Fruit fly (Drosophila melanogaster) whole organism, embryonic: Measurements from ENCODE around the gene CG12814.

Experiments
- Atf-2 ChIP-seq: fragments of 200-800 bp; sonication (Bioruptor generic); optimal IDR thresholded peaks from 2 replicates; lab custom pipeline; 2016; ENCODE audit warnings: missing biosample characterization, missing genetic modification characterization
- BEAF-32 ChIP-seq: fragments of 200-800 bp; sonication (Bioruptor generic); optimal IDR thresholded peaks from 3 replicates; lab custom pipeline; 2017; ENCODE audit warnings: missing biosample characterization, missing genetic modification characterization, mild to moderate bottlenecking, moderate library complexity, missing genetic modification reagents
- C15 ChIP-seq: fragments of 200-800 bp; sonication (Bioruptor generic); IDR thresholded peaks from 3 replicates; pipeline ENCODE4 v1.3.6; 2022; ENCODE audit warnings: missing biosample characterization, missing genetic modification characterization
- CG10274 ChIP-seq: fragments of 200-800 bp; sonication (Bioruptor generic); optimal IDR thresholded peaks from 3 replicates; lab custom pipeline; 2017; ENCODE audit warnings: missing biosample characterization, mild to moderate bottlenecking, missing genetic modification characterization
- CG11456 ChIP-seq: fragments of 200-800 bp; sonication (Bioruptor generic); IDR thresholded peaks from 3 replicates; pipeline ENCODE4 v1.3.6; 2022; ENCODE audit warnings: missing biosample characterization, missing genetic modification characterization
- CG11696 ChIP-seq: fragments of 200-800 bp; sonication (Bioruptor generic); IDR thresholded peaks from 2 replicates; pipeline ENCODE4 v1.3.6; 2022; ENCODE audit warnings: missing biosample characterization, missing genetic modification characterization
- CG12104 ChIP-seq: fragments of 200-800 bp; sonication (Bioruptor generic); optimal IDR thresholded peaks from 3 replicates; lab custom pipeline; 2016; ENCODE audit warnings: missing biosample characterization, missing genetic modification characterization
- CG13123 ChIP-seq: fragments of 200-800 bp; sonication (Bioruptor generic); optimal IDR thresholded peaks from 2 replicates; lab custom pipeline; 2016; ENCODE audit warnings: missing biosample characterization, missing genetic modification characterization
- CG14710 ChIP-seq: fragments of 200-800 bp; sonication (Bioruptor generic); optimal IDR thresholded peaks from 3 replicates; lab custom pipeline; 2019; ENCODE audit warnings: missing biosample characterization, mild to moderate bottlenecking, missing genetic modification characterization, moderate library complexity
- CG1602 ChIP-seq: fragments of 200-800 bp; sonication (Bioruptor generic); optimal IDR thresholded peaks from 3 replicates; lab custom pipeline; 2016; ENCODE audit warnings: missing biosample characterization, missing genetic modification characterization
- CG16815 ChIP-seq: fragments of 200-800 bp; sonication (Bioruptor generic); optimal IDR thresholded peaks from 3 replicates; lab custom pipeline; 2017; ENCODE audit warnings: missing biosample characterization, mild to moderate bottlenecking, missing genetic modification characterization
- CG17568 ChIP-seq: fragments of 200-800 bp; sonication (Bioruptor generic); optimal IDR thresholded peaks from 2 replicates; lab custom pipeline; 2018; ENCODE audit warnings: missing biosample characterization, mild to moderate bottlenecking, missing genetic modification characterization, moderate library complexity
- CG17612 ChIP-seq: fragments of 200-800 bp; sonication (Bioruptor generic); IDR thresholded peaks from 2 replicates; pipeline ENCODE4 v1.3.6; 2022; ENCODE audit warnings: missing biosample characterization, missing genetic modification characterization
- CG17802 ChIP-seq: fragments of 200-800 bp; sonication (Bioruptor generic); optimal IDR thresholded peaks from 2 replicates; lab custom pipeline; 2018; ENCODE audit warnings: missing biosample characterization, mild to moderate bottlenecking, missing genetic modification characterization, moderate library complexity
- CG2129 ChIP-seq: fragments of 200-800 bp; sonication (Bioruptor generic); IDR thresholded peaks from 2 replicates; pipeline ENCODE4 v1.3.6; 2022; ENCODE audit warnings: missing biosample characterization, missing genetic modification characterization; ENCODE audit not compliant: partially characterized antibody
- CG4707 ChIP-seq: fragments of 200-800 bp; sonication (Bioruptor generic); optimal IDR thresholded peaks from 2 replicates; lab custom pipeline; 2018; ENCODE audit warnings: missing biosample characterization, mild to moderate bottlenecking, missing genetic modification characterization, moderate library complexity
- CG4730 ChIP-seq: fragments of 200-800 bp; sonication (Bioruptor generic); IDR thresholded peaks from 2 replicates; pipeline ENCODE4 v1.3.6; 2022; ENCODE audit warnings: missing biosample characterization, missing genetic modification characterization
- CG4854 ChIP-seq: fragments of 200-800 bp; sonication (Bioruptor generic); optimal IDR thresholded peaks from 2 replicates; lab custom pipeline; 2016; ENCODE audit warnings: missing biosample characterization, missing genetic modification characterization, inconsistent platforms
- CG5180 ChIP-seq: fragments of 200-800 bp; sonication (Bioruptor generic); optimal IDR thresholded peaks from 3 replicates; lab custom pipeline; 2017; ENCODE audit warnings: missing biosample characterization, missing genetic modification characterization, mild to moderate bottlenecking, moderate library complexity, missing genetic modification reagents
- CG5245 ChIP-seq: fragments of 200-800 bp; sonication (Bioruptor generic); optimal IDR thresholded peaks from 3 replicates; lab custom pipeline; 2016; ENCODE audit warnings: missing biosample characterization, missing genetic modification characterization
- CG6254 ChIP-seq: fragments of 200-800 bp; sonication (Bioruptor generic); optimal IDR thresholded peaks from 3 replicates; lab custom pipeline; 2017; ENCODE audit warnings: mild to moderate bottlenecking, missing biosample characterization, missing genetic modification reagents, missing genetic modification characterization
- CG8281 ChIP-seq: fragments of 200-800 bp; sonication (Bioruptor generic); optimal IDR thresholded peaks from 2 replicates; lab custom pipeline; 2018; ENCODE audit warnings: missing biosample characterization, mild to moderate bottlenecking, missing genetic modification characterization, moderate library complexity
- D ChIP-seq, 2 experiments: fragments of 200-800 bp in 1 of 2; fragments of >200 bp in 1 of 2; sonication (Bioruptor generic) in 1 of 2; optimal IDR thresholded peaks; 2 replicates in 1 of 2; 3 replicates in 1 of 2; lab custom pipeline; 2017; ENCODE audit warnings: mild to moderate bottlenecking in 1 of 2, missing biosample characterization in 1 of 2, missing genetic modification characterization in 1 of 2, missing genetic modification reagents in 1 of 2
- HHEX ChIP-seq: fragments of 200-800 bp; sonication (Bioruptor generic); optimal IDR thresholded peaks from 3 replicates; lab custom pipeline; 2017; ENCODE audit warnings: missing biosample characterization, mild to moderate bottlenecking, missing genetic modification characterization, missing genetic modification reagents
- Hr78 ChIP-seq, 2 experiments: fragments of 200-800 bp in 1 of 2; fragments of >200 bp in 1 of 2; sonication (Bioruptor generic) in 1 of 2; optimal IDR thresholded peaks; 2 replicates each; lab custom pipeline; 2017 to 2019; ENCODE audit warnings: missing biosample characterization in 2 of 2, missing genetic modification characterization in 2 of 2, mild to moderate bottlenecking in 1 of 2, moderate library complexity in 1 of 2
- Lhr ChIP-seq: fragments of 200-800 bp; sonication (Bioruptor generic); optimal IDR thresholded peaks from 3 replicates; lab custom pipeline; 2017; ENCODE audit warnings: mild to moderate bottlenecking, missing biosample characterization, missing genetic modification reagents, missing genetic modification characterization
- NC2α ChIP-seq: fragments of 200-800 bp; sonication (Bioruptor generic); optimal IDR thresholded peaks from 2 replicates; lab custom pipeline; 2016; ENCODE audit warnings: missing biosample characterization, missing genetic modification characterization
- NfI ChIP-seq: fragments of 200-800 bp; sonication (Bioruptor generic); optimal IDR thresholded peaks from 3 replicates; lab custom pipeline; 2018; ENCODE audit warnings: missing biosample characterization, mild to moderate bottlenecking, missing genetic modification characterization, moderate library complexity
- Oaz ChIP-seq: fragments of 200-800 bp; sonication (Bioruptor generic); IDR thresholded peaks from 2 replicates; pipeline ENCODE4 v1.3.6; 2022; ENCODE audit warnings: missing biosample characterization, missing genetic modification characterization
- Oli ChIP-seq: fragments of 200-800 bp; sonication (Bioruptor generic); optimal IDR thresholded peaks from 2 replicates; lab custom pipeline; 2018; ENCODE audit warnings: missing biosample characterization, mild to moderate bottlenecking, missing genetic modification characterization, moderate library complexity
- Scr ChIP-seq: fragments of 200-800 bp; sonication (Bioruptor generic); IDR thresholded peaks from 2 replicates; pipeline ENCODE4 v1.3.6; 2022; ENCODE audit warnings: missing biosample characterization, missing genetic modification characterization; ENCODE audit not compliant: partially characterized antibody
- Sox100B ChIP-seq: fragments of 200-800 bp; sonication (Bioruptor generic); optimal IDR thresholded peaks from 3 replicates; lab custom pipeline; 2018; ENCODE audit warnings: missing biosample characterization, mild to moderate bottlenecking, missing genetic modification characterization
- Trl ChIP-seq, 3 experiments: fragments of >200 bp in 2 of 3; fragments of 200-800 bp in 1 of 3; sonication (Bioruptor generic) in 1 of 3; optimal IDR thresholded peaks; 2 replicates in 1 of 3; 3 replicates in 2 of 3; lab custom pipeline; 2016 to 2017; ENCODE audit warnings: missing biosample characterization in 1 of 3, missing genetic modification characterization in 1 of 3
- amos ChIP-seq: fragments of 200-800 bp; sonication (Bioruptor generic); IDR thresholded peaks from 2 replicates; pipeline ENCODE4 v1.3.6; 2022; ENCODE audit warnings: missing biosample characterization, missing genetic modification characterization; ENCODE audit not compliant: partially characterized antibody
- bigmax ChIP-seq: fragments of 200-800 bp; sonication (Bioruptor generic); optimal IDR thresholded peaks from 2 replicates; lab custom pipeline; 2018; ENCODE audit warnings: missing biosample characterization, mild to moderate bottlenecking, missing genetic modification characterization
- btn ChIP-seq: fragments of 200-800 bp; sonication (Bioruptor generic); optimal IDR thresholded peaks from 2 replicates; lab custom pipeline; 2016; ENCODE audit warnings: missing biosample characterization, missing genetic modification characterization
- da ChIP-seq: fragments of 200-800 bp; sonication (Bioruptor generic); optimal IDR thresholded peaks from 2 replicates; lab custom pipeline; 2016; ENCODE audit warnings: missing biosample characterization, missing genetic modification characterization
- dati ChIP-seq: fragments of 200-800 bp; sonication (Bioruptor generic); IDR thresholded peaks from 2 replicates; pipeline ENCODE4 v1.3.6; 2022; ENCODE audit warnings: missing biosample characterization, missing genetic modification characterization
- ewg ChIP-seq: fragments of 200-800 bp; sonication (Bioruptor generic); optimal IDR thresholded peaks from 3 replicates; lab custom pipeline; 2017; ENCODE audit warnings: mild to moderate bottlenecking, missing biosample characterization, missing genetic modification reagents, missing genetic modification characterization
- jumu ChIP-seq: fragments of 200-800 bp; sonication (Bioruptor generic); optimal IDR thresholded peaks from 3 replicates; lab custom pipeline; 2016; ENCODE audit warnings: missing biosample characterization, missing genetic modification characterization
- lov ChIP-seq, 2 experiments: fragments of 200-800 bp in 1 of 2; fragments of >200 bp in 1 of 2; sonication (Bioruptor generic) in 1 of 2; IDR thresholded peaks in 1 of 2; optimal IDR thresholded peaks in 1 of 2; 2 replicates in 1 of 2; 3 replicates in 1 of 2; pipeline versions ENCODE4 v1.3.6 to Lab custom; 2017 to 2022; ENCODE audit warnings: missing biosample characterization in 1 of 2, missing genetic modification characterization in 1 of 2
- mld ChIP-seq: fragments of 200-800 bp; sonication (Bioruptor generic); IDR thresholded peaks from 3 replicates; pipeline ENCODE4 v1.3.6; 2022; ENCODE audit warnings: missing biosample characterization, missing genetic modification characterization; ENCODE audit not compliant: partially characterized antibody
- sisA ChIP-seq: fragments of 200-800 bp; sonication (Bioruptor generic); IDR thresholded peaks from 2 replicates; pipeline ENCODE4 v1.3.6; 2022; ENCODE audit warnings: missing biosample characterization, missing genetic modification characterization
- tio ChIP-seq: fragments of 200-800 bp; sonication (Bioruptor generic); optimal IDR thresholded peaks from 2 replicates; lab custom pipeline; 2017; ENCODE audit warnings: missing biosample characterization, missing genetic modification characterization, inconsistent platforms
- trh ChIP-seq: fragments of 200-800 bp; sonication (Bioruptor generic); optimal IDR thresholded peaks from 2 replicates; lab custom pipeline; 2016; ENCODE audit warnings: missing biosample characterization, missing genetic modification characterization

CG12814 gene

dm6 chr3R:10144103-10144998, 45.1 kb downstream of the CG12814 start, which contains the start of the genes TAF1B and Invadolysin (continued):
- TF ChIP-seq CG2129 (GFP tag; lab: Robert Waterston, UW) (peak; percentile 39), D (optimal IDR thresholded peaks at IDR 0.05; lab: Kevin White, UChicago) (peak; percentile 72), D (GFP tag; optimal IDR thresholded peaks at IDR 0.05; lab: Kevin White, UChicago) (no peak), CG17568 (GFP tag; lab: Kevin White, UChicago) (no peak), ewg (no peak), CG8281 (tag; lab: Kevin White, UChicago) (no peak), CG12104 (GFP tag; lab: Kevin White, UChicago) (peak; percentile 13), CG4730 (no peak), CG11696 (GFP tag; lab: Robert Waterston, UW) (0 out of 2 replicates have a peak, but pooled peaks have one; percentile 10), CG17612 (GFP tag; lab: Robert Waterston, UW) (0 out of 2 replicates have a peak, but pooled peaks have one; percentile 4), dati (peak; percentile 51; the same call in 1 of the 2 replicates), Oli (tag; lab: Kevin White, UChicago) (peak; percentile 28), BEAF-32 (GFP tag; lab: Kevin White, UChicago) (peak; percentile 90), Atf-2 (GFP tag; lab: Kevin White, UChicago) (no peak), Trl (optimal IDR thresholded peaks at IDR 0.05; lab: Kevin White, UChicago) (no peak), Trl (GFP tag; optimal IDR thresholded peaks at IDR 0.05; lab: Kevin White, UChicago) (no peak), CG4707 (GFP tag; lab: Kevin White, UChicago) (peak; percentile 62), da (GFP tag; lab: Kevin White, UChicago) (no peak), lov (optimal IDR thresholded peaks at IDR 0.05; lab: Kevin White, UChicago) (no peak), lov (GFP tag; IDR thresholded peaks at IDR 0.05; lab: Robert Waterston, UW) (0 out of 3 replicates have a peak, but pooled peaks have one; percentile 6), tio (peak; percentile 39), NC2α (GFP tag; lab: Kevin White, UChicago) (no peak), Oaz (no peak), CG5245 (GFP tag; lab: Kevin White, UChicago) (peak; percentile 31), amos (GFP tag; lab: Robert Waterston, UW) (peak; percentile 95), btn (no peak), jumu (GFP tag; lab: Kevin White, UChicago) (no peak), CG11456 (peak; percentile 69; the same call in 2 of the 3 replicates), CG4854 (GFP tag; lab: Kevin White, UChicago) (peak; percentile 2), sisA (GFP tag; lab: Robert Waterston, UW) (peak; percentile 54), trh (GFP tag; lab: Kevin White, UChicago) (peak; percentile 43), Hr78 (GFP tag; optimal IDR thresholded peaks at IDR 0.05; lab: Kevin White, UChicago) (no peak), HHEX (GFP tag; lab: Kevin White, UChicago) (no peak), C15 (GFP tag; lab: Robert Waterston, UW) (no peak), CG6254 (GFP tag; lab: Kevin White, UChicago) (peak; percentile 45), Sox100B (GFP tag; lab: Kevin White, UChicago) (peak; percentile 40), CG5180 (GFP tag; lab: Kevin White, UChicago) (no peak), CG16815 (GFP tag; lab: Kevin White, UChicago) (no peak), mld (GFP tag; lab: Robert Waterston, UW) (peak; percentile 88), CG1602 (GFP tag; lab: Kevin White, UChicago) (peak; percentile 66), Scr (GFP tag; lab: Robert Waterston, UW) (peak; percentile 93), CG10274 (GFP tag; lab: Kevin White, UChicago) (no peak), CG13123 (GFP tag; lab: Kevin White, UChicago) (no peak), CG14710 (tag; lab: Kevin White, UChicago) (peak; percentile 84), Lhr (GFP tag; lab: Kevin White, UChicago) (peak; percentile 87), bigmax (GFP tag; lab: Kevin White, UChicago) (no peak), CG17802 (tag; lab: Kevin White, UChicago) (no peak), NfI (GFP tag; lab: Kevin White, UChicago) (peak; percentile 22)
